Worm (Caenorhabditis elegans): Measurements from ENCODE around the gene jmjd-3.2.

The jmjd-3.2 gene

ce11 chrX:14480248-14480647 lies 32.2 kb downstream of the jmjd-3.2 start, which contains the start of gene gfi-3 (continued):
- peak; percentile 74; the same call in 1 of the 2 replicates for TF ChIP-seq nhr-42 (GFP tag; IDR thresholded peaks at IDR 0.05)
- peak in 1 of 2 experiments; percentile 58 for TF ChIP-seq hif-1 (tag; optimal IDR thresholded peaks at IDR 0.05)
- TF ChIP-seq dmd-8 (GFP tag; IDR thresholded peaks at IDR 0.05), result 0 out of 2 replicates have a peak, but pooled peaks have one; percentile 31
- TF ChIP-seq nhr-41 (GFP tag; IDR thresholded peaks at IDR 0.05), result no peak
- peak in 1 of 2 experiments; percentile 85 for TF ChIP-seq lsy-2 (tag; optimal IDR thresholded peaks at IDR 0.05)
- TF ChIP-seq dmd-6 (GFP tag; IDR thresholded peaks at IDR 0.05), result peak; percentile 80
- TF ChIP-seq snpc-1.2 (GFP tag; IDR thresholded peaks at IDR 0.05), result no peak
- TF ChIP-seq nhr-6 (tag; optimal IDR thresholded peaks at IDR 0.05), result peak; percentile 29
- peak; percentile 53 for TF ChIP-seq F37D6.2 (tag; optimal IDR thresholded peaks at IDR 0.05)
- TF ChIP-seq lin-39 (tag; optimal IDR thresholded peaks at IDR 0.05), result no peak
- peak; percentile 71; the same call in 1 of the 2 replicates for TF ChIP-seq ceh-20 (GFP tag; IDR thresholded peaks at IDR 0.05)
- TF ChIP-seq zip-11 (GFP tag; IDR thresholded peaks at IDR 0.05), result no peak
- TF ChIP-seq spr-1 (tag; optimal IDR thresholded peaks at IDR 0.05), result peak; percentile 46
- TF ChIP-seq lin-29 (GFP tag; IDR thresholded peaks at IDR 0.05), result 0 out of 2 replicates have a peak, but pooled peaks have one; percentile 19
- TF ChIP-seq Y75B8A.6 (GFP tag; IDR thresholded peaks at IDR 0.05), result no peak
- peak in 1 of 2 experiments; percentile 22 for TF ChIP-seq daf-16 (GFP tag; optimal IDR thresholded peaks at IDR 0.05)
- peak; percentile 59 for TF ChIP-seq daf-16 (tag; optimal IDR thresholded peaks at IDR 0.05)
- no peak for TF ChIP-seq dmd-9 (GFP tag; IDR thresholded peaks at IDR 0.05)
- peak; percentile 85 for TF ChIP-seq rbr-2 (tag; optimal IDR thresholded peaks at IDR 0.05)
- no peak for TF ChIP-seq T20F7.1 (GFP tag; optimal IDR thresholded peaks at IDR 0.05)
- TF ChIP-seq nhr-11 (tag; optimal IDR thresholded peaks at IDR 0.05), result peak; percentile 43
- peak; percentile 72 for TF ChIP-seq ctbp-1 (GFP tag; IDR thresholded peaks at IDR 0.05)
- no peak for TF ChIP-seq cey-2 (tag; optimal IDR thresholded peaks at IDR 0.05; ENCODE audit: borderline replicate concordance, insufficient read depth)
- no peak for TF ChIP-seq lir-3 (tag; optimal IDR thresholded peaks at IDR 0.05)
- no peak for TF ChIP-seq unc-62 (GFP tag; optimal IDR thresholded peaks at IDR 0.05 in 1 of 2)
- TF ChIP-seq unc-62 (tag; optimal IDR thresholded peaks at IDR 0.05), result no peak
- TF ChIP-seq nhr-77 (tag; optimal IDR thresholded peaks at IDR 0.05), result peak; percentile 30
- TF ChIP-seq spr-3 (GFP tag; optimal IDR thresholded peaks at IDR 0.05), result peak; percentile 12
- TF ChIP-seq ceh-32 (tag; optimal IDR thresholded peaks at IDR 0.05; ENCODE audit: poor library complexity), result no peak
- TF ChIP-seq ztf-11 (tag; optimal IDR thresholded peaks at IDR 0.05), result no peak
- TF ChIP-seq ztf-7 (tag; optimal IDR thresholded peaks at IDR 0.05), result peak; percentile 45
- TF ChIP-seq aha-1 (tag), result peak; percentile 95
- TF ChIP-seq hlh-11 (tag; optimal IDR thresholded peaks at IDR 0.05), result peak; percentile 82
- TF ChIP-seq T26A8.4 (GFP tag; IDR thresholded peaks at IDR 0.05), result peak; percentile 77

ce11 chrX:14481637-14482036 lies 33.6 kb downstream of the jmjd-3.2 start:
- peak; percentile 76 for TF ChIP-seq set-16 (GFP tag; IDR thresholded peaks at IDR 0.05)
- TF ChIP-seq nhr-102 (tag; optimal IDR thresholded peaks at IDR 0.05), result no peak
- no peak for TF ChIP-seq Y48G9A.11 (GFP tag; IDR thresholded peaks at IDR 0.05)
- TF ChIP-seq hlh-11 (tag; optimal IDR thresholded peaks at IDR 0.05), result peak; percentile 4
- 0 out of 2 replicates have a peak, but pooled peaks have one; percentile 52 for TF ChIP-seq D1046.2 (GFP tag; IDR thresholded peaks at IDR 0.05)
- TF ChIP-seq dpl-1 (GFP tag; optimal IDR thresholded peaks at IDR 0.05), result no peak

ce11 chrX:14484827-14485226 lies 36.8 kb downstream of the jmjd-3.2 start, which contains the start of gene M163.8:
M163.8 (plus strand) TSS chrX:14485127.
- TF ChIP-seq Y5F2A.4 (GFP tag; optimal IDR thresholded peaks at IDR 0.05) (no peak), hmg-1.1 (GFP tag; IDR thresholded peaks at IDR 0.05) (no peak), daf-16 (GFP tag; optimal IDR thresholded peaks at IDR 0.05) (no peak), daf-16 (tag; optimal IDR thresholded peaks at IDR 0.05) (no peak), dmd-6 (GFP tag; IDR thresholded peaks at IDR 0.05) (no peak), tra-1 (GFP tag; IDR thresholded peaks at IDR 0.05) (no peak)

Measured in whole organism, L4 larva.